Fruit fly (Drosophila melanogaster) whole organism, embryonic: ENCODE data around the gene CG31675.

Experiments used
- CG10366 ChIP-seq: fragments of 200-800 bp; sonication (Bioruptor generic); IDR thresholded peaks from 2 replicates; pipeline ENCODE4 v1.3.6; 2022; ENCODE audit warnings: missing biosample characterization, missing genetic modification characterization
- CG10462 ChIP-seq: fragments of 200-800 bp; sonication (Bioruptor generic); optimal IDR thresholded peaks from 2 replicates; lab custom pipeline; 2016; ENCODE audit warnings: missing biosample characterization, missing genetic modification characterization
- CG11093 ChIP-seq: fragments of 200-800 bp; sonication (Bioruptor generic); IDR thresholded peaks from 3 replicates; pipeline ENCODE4 v1.3.6; 2022; ENCODE audit warnings: missing biosample characterization, missing genetic modification characterization
- CG13424 ChIP-seq: fragments of 200-800 bp; sonication (Bioruptor generic); optimal IDR thresholded peaks from 2 replicates; lab custom pipeline; 2019; ENCODE audit warnings: missing biosample characterization, mild to moderate bottlenecking, missing genetic modification characterization, moderate library complexity
- CG13775 ChIP-seq: fragments of 200-800 bp; sonication (Bioruptor generic); optimal IDR thresholded peaks from 3 replicates; lab custom pipeline; 2017; ENCODE audit warnings: missing biosample characterization, mild to moderate bottlenecking, missing genetic modification characterization
- CG18599 ChIP-seq: fragments of 200-800 bp; sonication (Bioruptor generic); optimal IDR thresholded peaks from 3 replicates; lab custom pipeline; 2017; ENCODE audit warnings: missing biosample characterization, missing genetic modification characterization, mild to moderate bottlenecking, moderate library complexity, missing genetic modification reagents
- CG2120 ChIP-seq: fragments of 200-800 bp; sonication (Bioruptor generic); optimal IDR thresholded peaks from 3 replicates; lab custom pipeline; 2016; ENCODE audit warnings: missing biosample characterization, missing genetic modification characterization
- CG30020 ChIP-seq: fragments of 200-800 bp; optimal IDR thresholded peaks from 2 replicates; lab custom pipeline; 2019; ENCODE audit warnings: missing biosample characterization, mild to moderate bottlenecking, missing genetic modification characterization, moderate library complexity
- CG31365 ChIP-seq: fragments of 200-800 bp; sonication (Bioruptor generic); optimal IDR thresholded peaks from 2 replicates; lab custom pipeline; 2018; ENCODE audit warnings: missing biosample characterization, mild to moderate bottlenecking, missing genetic modification characterization
- CG32767 ChIP-seq: fragments of 200-800 bp; sonication (Bioruptor generic); IDR thresholded peaks from 2 replicates; pipeline ENCODE4 v1.3.6; 2022; ENCODE audit warnings: missing biosample characterization, missing genetic modification characterization
- CG3726 ChIP-seq: fragments of 200-800 bp; sonication (Bioruptor generic); IDR thresholded peaks from 3 replicates; pipeline ENCODE4, ENCODE4 v1.3.6; 2022; ENCODE audit warnings: missing biosample characterization, missing genetic modification characterization
- CG4360 ChIP-seq: fragments of 200-800 bp; sonication (Bioruptor generic); IDR thresholded peaks from 2 replicates; pipeline ENCODE4 v1.3.6; 2022; ENCODE audit warnings: missing biosample characterization, missing genetic modification characterization
- CG4424 ChIP-seq: fragments of 200-800 bp; sonication (Bioruptor generic); optimal IDR thresholded peaks from 3 replicates; lab custom pipeline; 2016; ENCODE audit warnings: missing biosample characterization, missing genetic modification characterization
- CG4820 ChIP-seq: fragments of 200-800 bp; sonication (Bioruptor generic); optimal IDR thresholded peaks from 3 replicates; lab custom pipeline; 2016; ENCODE audit warnings: missing biosample characterization, missing genetic modification characterization
- CG6272 ChIP-seq: fragments of 200-800 bp; sonication (Bioruptor generic); IDR thresholded peaks from 2 replicates; pipeline ENCODE4 v1.3.6; 2022; ENCODE audit warnings: missing biosample characterization, missing genetic modification characterization
- CG7839 ChIP-seq: fragments of 200-800 bp; sonication (Bioruptor generic); optimal IDR thresholded peaks from 3 replicates; lab custom pipeline; 2018; ENCODE audit warnings: missing biosample characterization, mild to moderate bottlenecking, missing genetic modification characterization, moderate library complexity
- CG7928 ChIP-seq: fragments of 200-800 bp; sonication (Bioruptor generic); optimal IDR thresholded peaks from 2 replicates; lab custom pipeline; 2017; ENCODE audit warnings: missing biosample characterization, mild to moderate bottlenecking, missing genetic modification characterization
- D19B ChIP-seq: fragments of 200-800 bp; sonication (Bioruptor generic); optimal IDR thresholded peaks from 2 replicates; lab custom pipeline; 2017; ENCODE audit warnings: missing biosample characterization, mild to moderate bottlenecking, missing genetic modification characterization
- Dp ChIP-seq: fragments of 200-800 bp; sonication (Bioruptor generic); optimal IDR thresholded peaks from 2 replicates; lab custom pipeline; 2018; ENCODE audit warnings: missing biosample characterization, mild to moderate bottlenecking, missing genetic modification characterization, moderate library complexity
- Drgx ChIP-seq: fragments of 200-800 bp; sonication (Bioruptor generic); IDR thresholded peaks from 2 replicates; pipeline ENCODE4 v1.3.6; 2022; ENCODE audit warnings: missing biosample characterization, missing genetic modification characterization
- Elba2 ChIP-seq: fragments of 200-800 bp; sonication (Bioruptor generic); optimal IDR thresholded peaks from 3 replicates; lab custom pipeline; 2016; ENCODE audit warnings: missing biosample characterization, missing genetic modification characterization
- Gsc ChIP-seq: fragments of 200-800 bp; sonication (Bioruptor generic); IDR thresholded peaks from 2 replicates; pipeline ENCODE4 v1.3.6; 2022; ENCODE audit warnings: missing biosample characterization, missing genetic modification characterization
- H2.0 ChIP-seq: fragments of 200-800 bp; sonication (Bioruptor generic); IDR thresholded peaks from 2 replicates; pipeline ENCODE4 v1.3.6; 2022; ENCODE audit warnings: missing biosample characterization, missing genetic modification characterization
- HmgZ ChIP-seq: fragments of 200-800 bp; sonication (Bioruptor generic); optimal IDR thresholded peaks from 2 replicates; lab custom pipeline; 2018; ENCODE audit warnings: missing biosample characterization, mild to moderate bottlenecking, missing genetic modification characterization
- Hr3 ChIP-seq: fragments of 200-800 bp; sonication (Bioruptor generic); optimal IDR thresholded peaks from 3 replicates; lab custom pipeline; 2016; ENCODE audit warnings: missing biosample characterization, missing genetic modification characterization
- Lhr ChIP-seq: fragments of 200-800 bp; sonication (Bioruptor generic); optimal IDR thresholded peaks from 3 replicates; lab custom pipeline; 2017; ENCODE audit warnings: mild to moderate bottlenecking, missing biosample characterization, missing genetic modification reagents, missing genetic modification characterization
- Meics ChIP-seq: fragments of 200-800 bp; sonication (Bioruptor generic); optimal IDR thresholded peaks from 2 replicates; lab custom pipeline; 2017; ENCODE audit warnings: missing biosample characterization, mild to moderate bottlenecking, missing genetic modification characterization
- Myb ChIP-seq: fragments of 200-800 bp; sonication (Bioruptor generic); optimal IDR thresholded peaks from 2 replicates; lab custom pipeline; 2016; ENCODE audit warnings: missing biosample characterization, missing genetic modification characterization
- Poxn ChIP-seq: fragments of 200-800 bp; sonication (Bioruptor generic); IDR thresholded peaks from 2 replicates; pipeline ENCODE4 v1.3.6; 2022; ENCODE audit warnings: missing biosample characterization, missing genetic modification characterization
- Sox100B ChIP-seq: fragments of 200-800 bp; sonication (Bioruptor generic); optimal IDR thresholded peaks from 3 replicates; lab custom pipeline; 2018; ENCODE audit warnings: missing biosample characterization, mild to moderate bottlenecking, missing genetic modification characterization
- Tbp ChIP-seq: fragments of >200 bp; optimal IDR thresholded peaks from 2 replicates; lab custom pipeline; 2018; ENCODE audit warnings: missing biosample characterization, missing genetic modification characterization
- az2 ChIP-seq: fragments of 200-800 bp; sonication (Bioruptor generic); optimal IDR thresholded peaks from 3 replicates; lab custom pipeline; 2016; ENCODE audit warnings: missing biosample characterization, missing genetic modification characterization
- ci ChIP-seq: fragments of 200-800 bp; sonication (Bioruptor generic); IDR thresholded peaks from 3 replicates; pipeline ENCODE4 v1.3.6; 2022; ENCODE audit warnings: missing biosample characterization, missing genetic modification characterization
- corto ChIP-seq: fragments of 200-800 bp; sonication (Bioruptor generic); optimal IDR thresholded peaks from 2 replicates; lab custom pipeline; 2016; ENCODE audit warnings: missing biosample characterization, mild to moderate bottlenecking, missing genetic modification characterization, moderate library complexity
- crc ChIP-seq: fragments of 200-800 bp; sonication (Bioruptor generic); optimal IDR thresholded peaks from 2 replicates; lab custom pipeline; 2016; ENCODE audit warnings: missing biosample characterization, missing genetic modification characterization
- eyg ChIP-seq: fragments of 200-800 bp; sonication (Bioruptor generic); optimal IDR thresholded peaks from 3 replicates; lab custom pipeline; 2016; ENCODE audit warnings: missing biosample characterization, missing genetic modification characterization
- fd3F ChIP-seq: fragments of 200-800 bp; sonication (Bioruptor generic); optimal IDR thresholded peaks from 2 replicates; lab custom pipeline; 2018; ENCODE audit warnings: missing biosample characterization, mild to moderate bottlenecking, missing genetic modification characterization, moderate library complexity
- fd64A ChIP-seq: fragments of 200-800 bp; sonication (Bioruptor generic); optimal IDR thresholded peaks from 3 replicates; lab custom pipeline; 2018; ENCODE audit warnings: missing biosample characterization, mild to moderate bottlenecking, missing genetic modification characterization
- gem ChIP-seq: fragments of 200-800 bp; sonication (Bioruptor generic); optimal IDR thresholded peaks from 2 replicates; lab custom pipeline; 2019; ENCODE audit warnings: missing biosample characterization, mild to moderate bottlenecking, missing genetic modification characterization, moderate library complexity
- h ChIP-seq: fragments of >200 bp; optimal IDR thresholded peaks from 2 replicates; lab custom pipeline; 2017
- ind ChIP-seq: fragments of 200-800 bp; sonication (Bioruptor generic); optimal IDR thresholded peaks from 3 replicates; lab custom pipeline; 2016; ENCODE audit warnings: missing biosample characterization, missing genetic modification characterization
- kni ChIP-seq: fragments of 200-800 bp; sonication (Bioruptor generic); optimal IDR thresholded peaks from 3 replicates; lab custom pipeline; 2017; ENCODE audit warnings: mild to moderate bottlenecking, missing biosample characterization, missing genetic modification reagents, missing genetic modification characterization
- lilli ChIP-seq: fragments of 200-800 bp; sonication (Bioruptor generic); optimal IDR thresholded peaks from 3 replicates; lab custom pipeline; 2016; ENCODE audit warnings: missing biosample characterization, missing genetic modification characterization
- mld ChIP-seq: fragments of 200-800 bp; sonication (Bioruptor generic); IDR thresholded peaks from 3 replicates; pipeline ENCODE4 v1.3.6; 2022; ENCODE audit warnings: missing biosample characterization, missing genetic modification characterization; ENCODE audit not compliant: partially characterized antibody
- otp ChIP-seq: fragments of 200-800 bp; sonication (Bioruptor generic); IDR thresholded peaks from 3 replicates; pipeline ENCODE4, ENCODE4 v1.3.6; 2022; ENCODE audit warnings: missing biosample characterization, missing genetic modification characterization
- pb ChIP-seq: fragments of 200-800 bp; sonication (Bioruptor generic); optimal IDR thresholded peaks from 3 replicates; lab custom pipeline; 2016; ENCODE audit warnings: missing biosample characterization, missing genetic modification characterization
- ranshi ChIP-seq: fragments of 200-800 bp; sonication (Bioruptor generic); IDR thresholded peaks from 2 replicates; pipeline ENCODE4 v1.3.6; 2022; ENCODE audit warnings: missing biosample characterization, missing genetic modification characterization
- sna ChIP-seq: fragments of 200-800 bp; sonication (Bioruptor generic); IDR thresholded peaks from 2 replicates; pipeline ENCODE4 v1.3.6; 2022; ENCODE audit warnings: missing biosample characterization, missing genetic modification characterization; ENCODE audit not compliant: partially characterized antibody
- sob ChIP-seq: fragments of 200-800 bp; sonication (Bioruptor generic); IDR thresholded peaks from 2 replicates; pipeline ENCODE4 v1.3.6; 2022; ENCODE audit warnings: missing biosample characterization, missing genetic modification characterization
- sug ChIP-seq: fragments of 200-800 bp; optimal IDR thresholded peaks from 2 replicates; lab custom pipeline; 2019; ENCODE audit warnings: missing biosample characterization, mild to moderate bottlenecking, missing genetic modification characterization, moderate library complexity
- tx ChIP-seq: fragments of 200-800 bp; sonication (Bioruptor generic); optimal IDR thresholded peaks from 2 replicates; lab custom pipeline; 2016; ENCODE audit warnings: missing biosample characterization, missing genetic modification characterization

Gene CG31675

DNA sequence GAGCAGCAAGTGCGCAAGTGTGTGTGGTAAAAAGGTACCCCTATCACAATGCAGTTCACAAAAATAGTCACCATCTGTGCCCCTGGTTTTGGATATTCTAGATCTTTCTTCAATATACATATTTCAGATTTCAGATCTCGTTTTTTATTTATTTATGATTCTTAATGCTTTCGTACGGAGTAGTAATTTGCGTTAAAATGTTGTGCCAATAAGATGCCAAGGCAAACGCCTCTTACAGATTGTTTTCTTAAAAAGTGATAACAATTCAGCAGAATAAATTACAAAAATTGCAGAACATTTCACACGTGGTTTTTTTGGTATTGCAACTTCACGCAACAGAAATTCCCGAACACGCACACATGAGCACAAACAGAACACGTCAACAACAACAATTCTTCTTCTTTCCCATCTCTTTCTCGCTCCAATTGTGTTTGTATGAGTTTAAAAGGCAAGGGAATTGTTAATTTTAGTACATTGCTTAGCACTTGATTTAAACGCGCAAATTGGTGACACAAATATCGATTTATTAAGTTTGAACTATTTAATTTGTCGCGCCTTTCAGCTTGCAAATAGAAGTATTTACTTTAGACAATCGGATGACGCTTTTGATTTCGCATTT is 50.6 kb downstream of the CG31675 start (continued):
- TF ChIP-seq CG7839 (peak; percentile 81), crc (peak; percentile 75), CG18599 (GFP tag; lab: Kevin White, UChicago) (no peak), Meics (no peak), CG6272 (no peak), Lhr (GFP tag; lab: Kevin White, UChicago) (peak; percentile 41), CG13424 (tag; lab: Kevin White, UChicago) (peak; percentile 76), corto (peak; percentile 3), CG4424 (GFP tag; lab: Kevin White, UChicago) (no peak), gem (tag; lab: Kevin White, UChicago) (peak; percentile 87), CG32767 (GFP tag; lab: Robert Waterston, UW) (peak; percentile 59; the same call in 1 of the 2 replicates), otp (GFP tag; lab: Robert Waterston, UW) (peak; percentile 76; the same call in 2 of the 3 replicates), Elba2 (no peak), Dp (GFP tag; lab: Kevin White, UChicago) (no peak), CG3726 (GFP tag; lab: Robert Waterston, UW) (peak; percentile 72; the same call in 2 of the 3 replicates), pb (GFP tag; lab: Kevin White, UChicago) (peak; percentile 69), CG31365 (no peak), ci (GFP tag; lab: Robert Waterston, UW) (peak; percentile 94), Drgx (GFP tag; lab: Robert Waterston, UW) (peak; percentile 59), CG2120 (GFP tag; lab: Kevin White, UChicago) (peak; percentile 85), sob (peak; percentile 55), CG4360 (GFP tag; lab: Robert Waterston, UW) (peak; percentile 73), sna (GFP tag; lab: Robert Waterston, UW) (no peak), Myb (GFP tag; lab: Kevin White, UChicago) (peak; percentile 63), h (no peak), HmgZ (peak; percentile 76), tx (GFP tag; lab: Kevin White, UChicago) (peak; percentile 55), D19B (GFP tag; lab: Kevin White, UChicago) (no peak), CG11093 (GFP tag; lab: Robert Waterston, UW) (no peak), H2.0 (GFP tag; lab: Robert Waterston, UW) (peak; percentile 74), eyg (GFP tag; lab: Kevin White, UChicago) (peak; percentile 54), fd3F (GFP tag; lab: Kevin White, UChicago) (peak; percentile 53), CG10462 (GFP tag; lab: Kevin White, UChicago) (peak; percentile 43), CG7928 (GFP tag; lab: Kevin White, UChicago) (no peak), kni (GFP tag; lab: Kevin White, UChicago) (no peak), ranshi (no peak; the same call in 1 of the 2 replicates), sug (tag; lab: Kevin White, UChicago) (peak; percentile 70), fd64A (no peak), Gsc (GFP tag; lab: Robert Waterston, UW) (no peak), Hr3 (peak; percentile 34), CG13775 (peak; percentile 57), ind (GFP tag; lab: Kevin White, UChicago) (no peak), Tbp (GFP tag; lab: Kevin White, UChicago) (no peak), CG10366 (peak; percentile 69), Sox100B (GFP tag; lab: Kevin White, UChicago) (no peak), Poxn (0 out of 2 replicates have a peak, but pooled peaks have one; percentile 23), CG30020 (no peak), lilli (GFP tag; lab: Kevin White, UChicago) (peak; percentile 78), az2 (GFP tag; lab: Kevin White, UChicago) (peak; percentile 69), CG4820 (GFP tag; lab: Kevin White, UChicago) (peak; percentile 66), mld (GFP tag; lab: Robert Waterston, UW) (no peak)
